Fruit fly (Drosophila melanogaster): ENCODE measurements around the gene COX7A.
A peak's percentile ranks its signal among the peaks of the same experiment; 100 is the strongest.

COX7A gene

dm6 chr3R:8316344-8317105 is 24.3 kb downstream of the COX7A start, which contains the start of gene Coq2 (continued):
- TF ChIP-seq insv (GFP tag; optimal IDR thresholded peaks at IDR 0.05) = peak in 1 of 2 experiments; percentile 93
- TF ChIP-seq CG17612 (GFP tag; IDR thresholded peaks at IDR 0.05) = no peak
- peak; percentile 44 for TF ChIP-seq Sry-δ (GFP tag; optimal IDR thresholded peaks at IDR 0.05)
- TF ChIP-seq Mrtf (GFP tag; IDR thresholded peaks at IDR 0.05) = no peak
- no peak for TF ChIP-seq CG2875 (GFP tag; optimal IDR thresholded peaks at IDR 0.05)
- TF ChIP-seq dm (GFP tag; optimal IDR thresholded peaks at IDR 0.05) = no peak
- no peak for TF ChIP-seq Elba2 (GFP tag; optimal IDR thresholded peaks at IDR 0.05)
- no peak for TF ChIP-seq CG14860 (GFP tag; IDR thresholded peaks at IDR 0.05; ENCODE audit: partially characterized antibody)
- no peak for TF ChIP-seq rib (GFP tag; IDR thresholded peaks at IDR 0.05)
- no peak for TF ChIP-seq tio (GFP tag; optimal IDR thresholded peaks at IDR 0.05)
- TF ChIP-seq CG17912 (GFP tag; optimal IDR thresholded peaks at IDR 0.05) = no peak
- TF ChIP-seq CG12769 (tag; optimal IDR thresholded peaks at IDR 0.05) = no peak
- TF ChIP-seq Rfx (GFP tag; IDR thresholded peaks at IDR 0.05) = 0 out of 2 replicates have a peak, but pooled peaks have one; percentile 32
- TF ChIP-seq CG14014 (GFP tag; IDR thresholded peaks at IDR 0.05) = no peak
- no peak for TF ChIP-seq wor (GFP tag; IDR thresholded peaks at IDR 0.05)
- TF ChIP-seq CG11560 (tag; IDR thresholded peaks at IDR 0.05) = no peak
- no peak for TF ChIP-seq CG16813 (GFP tag; IDR thresholded peaks at IDR 0.05; ENCODE audit: partially characterized antibody)
- no peak for TF ChIP-seq lilli (GFP tag; optimal IDR thresholded peaks at IDR 0.05)

dm6 chr3R:8313038-8313437 is 27.8 kb downstream of the COX7A start, which contains the start of gene CG7483:
CG7483 (plus strand) TSS chr3R:8313208.
- TF ChIP-seq CG4617 (GFP tag; optimal IDR thresholded peaks at IDR 0.05; ENCODE audit: borderline replicate concordance) (peak; percentile 46), Usf (GFP tag; optimal IDR thresholded peaks at IDR 0.05) (no peak), knrl (GFP tag; IDR thresholded peaks at IDR 0.05; ENCODE audit: partially characterized antibody) (peak; percentile 78), CG1529 (GFP tag; optimal IDR thresholded peaks at IDR 0.05) (no peak), Fer3 (tag; optimal IDR thresholded peaks at IDR 0.05) (no peak), Kr (GFP tag; optimal IDR thresholded peaks at IDR 0.05) (no peak), caup (GFP tag; optimal IDR thresholded peaks at IDR 0.05; ENCODE audit: severe bottlenecking) (no peak), CG17568 (GFP tag; optimal IDR thresholded peaks at IDR 0.05) (no peak), CG3281 (GFP tag; optimal IDR thresholded peaks at IDR 0.05) (no peak), CG17385 (GFP tag; optimal IDR thresholded peaks at IDR 0.05) (no peak), H15 (GFP tag; IDR thresholded peaks at IDR 0.05) (no peak), Ada2b (GFP tag; IDR thresholded peaks at IDR 0.05) (no peak), yki (optimal IDR thresholded peaks at IDR 0.05) (no peak), CG14860 (GFP tag; IDR thresholded peaks at IDR 0.05; ENCODE audit: partially characterized antibody) (peak; percentile 74; the same call in 2 of the 3 replicates), lab (GFP tag; optimal IDR thresholded peaks at IDR 0.05) (no peak), scrt (GFP tag; optimal IDR thresholded peaks at IDR 0.05) (no peak), slou (GFP tag; optimal IDR thresholded peaks at IDR 0.05) (no peak), grau (tag; optimal IDR thresholded peaks at IDR 0.05) (peak; percentile 0), CG31441 (GFP tag; IDR thresholded peaks at IDR 0.05) (0 out of 2 replicates have a peak, but pooled peaks have one; percentile 18), Sry-δ (GFP tag; optimal IDR thresholded peaks at IDR 0.05) (peak; percentile 87), pnt (GFP tag; optimal IDR thresholded peaks at IDR 0.05) (no peak), CG11456 (GFP tag; IDR thresholded peaks at IDR 0.05) (no peak), CG1602 (GFP tag; optimal IDR thresholded peaks at IDR 0.05) (no peak), CG11085 (GFP tag; IDR thresholded peaks at IDR 0.05) (no peak), hb (GFP tag; IDR thresholded peaks at IDR 0.05; ENCODE audit: partially characterized antibody) (peak; percentile 61; the same call in 1 of the 3 replicates), Antp (GFP tag; optimal IDR thresholded peaks at IDR 0.05) (no peak), fru (optimal IDR thresholded peaks at IDR 0.05) (no peak), Fer1 (GFP tag; optimal IDR thresholded peaks at IDR 0.05) (peak; percentile 26), toy (GFP tag; IDR thresholded peaks at IDR 0.05) (no peak), B-H1 (GFP tag; IDR thresholded peaks at IDR 0.05) (no peak), kay (GFP tag; optimal IDR thresholded peaks at IDR 0.05) (no peak), CG9932 (GFP tag; IDR thresholded peaks at IDR 0.05) (no peak), Sry-β (GFP tag; optimal IDR thresholded peaks at IDR 0.05) (no peak), ham (GFP tag; IDR thresholded peaks at IDR 0.05) (no peak)
